Fruit fly (Drosophila melanogaster) whole organism, embryonic: ENCODE results near the gene ebi.
A peak's percentile ranks its signal among the peaks of the same experiment; 100 is the strongest.

Source experiments
- Ada2b ChIP-seq: fragments of 200-800 bp; sonication (Bioruptor generic); IDR thresholded peaks from 2 replicates; pipeline ENCODE4 v1.3.6; 2022; ENCODE audit warnings: missing biosample characterization, missing genetic modification characterization
- Antp ChIP-seq: fragments of 200-800 bp; sonication (Bioruptor generic); optimal IDR thresholded peaks from 3 replicates; lab custom pipeline; 2016; ENCODE audit warnings: missing biosample characterization, missing genetic modification characterization
- CG10462 ChIP-seq: fragments of 200-800 bp; sonication (Bioruptor generic); optimal IDR thresholded peaks from 2 replicates; lab custom pipeline; 2016; ENCODE audit warnings: missing biosample characterization, missing genetic modification characterization
- CG10959 ChIP-seq: fragments of 200-800 bp; sonication (Bioruptor generic); IDR thresholded peaks from 2 replicates; pipeline ENCODE4 v1.3.6; 2022; ENCODE audit warnings: missing biosample characterization, missing genetic modification characterization
- CG11398 ChIP-seq: fragments of 200-800 bp; sonication (Bioruptor generic); optimal IDR thresholded peaks from 2 replicates; lab custom pipeline; 2016; ENCODE audit warnings: missing biosample characterization, missing genetic modification characterization
- CG11696 ChIP-seq: fragments of 200-800 bp; sonication (Bioruptor generic); IDR thresholded peaks from 2 replicates; pipeline ENCODE4 v1.3.6; 2022; ENCODE audit warnings: missing biosample characterization, missing genetic modification characterization
- CG12299 ChIP-seq: fragments of 200-800 bp; sonication (Bioruptor generic); optimal IDR thresholded peaks from 2 replicates; lab custom pipeline; 2018; ENCODE audit warnings: missing biosample characterization, mild to moderate bottlenecking, missing genetic modification characterization
- CG12391 ChIP-seq: fragments of 200-800 bp; sonication (Bioruptor generic); optimal IDR thresholded peaks from 3 replicates; lab custom pipeline; 2018; ENCODE audit warnings: missing biosample characterization, mild to moderate bottlenecking, missing genetic modification characterization, moderate library complexity
- CG14014 ChIP-seq: fragments of 200-800 bp; sonication (Bioruptor generic); IDR thresholded peaks from 2 replicates; pipeline ENCODE4 v1.3.6; 2022; ENCODE audit warnings: missing biosample characterization, missing genetic modification characterization
- CG1529 ChIP-seq: fragments of 200-800 bp; sonication (Bioruptor generic); optimal IDR thresholded peaks from 3 replicates; lab custom pipeline; 2018; ENCODE audit warnings: missing biosample characterization, missing genetic modification characterization
- CG1603 ChIP-seq: fragments of 200-800 bp; sonication (Bioruptor generic); optimal IDR thresholded peaks from 2 replicates; lab custom pipeline; 2019; ENCODE audit warnings: missing biosample characterization, mild to moderate bottlenecking, missing genetic modification characterization, moderate library complexity
- CG18262 ChIP-seq: fragments of 200-800 bp; optimal IDR thresholded peaks from 3 replicates; lab custom pipeline; 2019; ENCODE audit warnings: missing biosample characterization, mild to moderate bottlenecking, missing genetic modification characterization, moderate library complexity
- CG2116 ChIP-seq: fragments of 200-800 bp; sonication (Bioruptor generic); optimal IDR thresholded peaks from 3 replicates; lab custom pipeline; 2018; ENCODE audit warnings: missing biosample characterization, mild to moderate bottlenecking, missing genetic modification characterization
- CG2202 ChIP-seq: fragments of 200-800 bp; sonication (Bioruptor generic); optimal IDR thresholded peaks from 2 replicates; lab custom pipeline; 2018; ENCODE audit warnings: missing biosample characterization, mild to moderate bottlenecking, missing genetic modification characterization
- CG34224 ChIP-seq: fragments of 200-800 bp; sonication (Bioruptor generic); IDR thresholded peaks from 3 replicates; pipeline ENCODE4 v1.3.6; 2022; ENCODE audit warnings: missing biosample characterization, missing genetic modification characterization; ENCODE audit not compliant: partially characterized antibody
- CG34376 ChIP-seq: fragments of 200-800 bp; sonication (Bioruptor generic); optimal IDR thresholded peaks from 2 replicates; lab custom pipeline; 2018; ENCODE audit warnings: missing biosample characterization, mild to moderate bottlenecking, missing genetic modification characterization
- CG4730 ChIP-seq: fragments of 200-800 bp; sonication (Bioruptor generic); IDR thresholded peaks from 2 replicates; pipeline ENCODE4 v1.3.6; 2022; ENCODE audit warnings: missing biosample characterization, missing genetic modification characterization
- CG6254 ChIP-seq: fragments of 200-800 bp; sonication (Bioruptor generic); optimal IDR thresholded peaks from 3 replicates; lab custom pipeline; 2017; ENCODE audit warnings: mild to moderate bottlenecking, missing biosample characterization, missing genetic modification reagents, missing genetic modification characterization
- CG7963 ChIP-seq: fragments of 200-800 bp; sonication (Bioruptor generic); IDR thresholded peaks from 3 replicates; pipeline ENCODE4 v1.3.6; 2022; ENCODE audit warnings: missing biosample characterization, missing genetic modification characterization; ENCODE audit not compliant: partially characterized antibody
- CG8290 ChIP-seq, 3 experiments: fragments of 200-800 bp; sonication (Bioruptor generic); optimal IDR thresholded peaks; 2 replicates each; lab custom pipeline; 2016 to 2019; ENCODE audit warnings: missing biosample characterization in 3 of 3, missing genetic modification characterization in 3 of 3, mild to moderate bottlenecking in 2 of 3, moderate library complexity in 1 of 3
- CG9876 ChIP-seq: fragments of 200-800 bp; sonication (Bioruptor generic); optimal IDR thresholded peaks from 2 replicates; lab custom pipeline; 2016; ENCODE audit warnings: missing biosample characterization, missing genetic modification characterization
- Dbx ChIP-seq: fragments of 200-800 bp; sonication (Bioruptor generic); IDR thresholded peaks from 3 replicates; pipeline ENCODE4 v1.3.6; 2022; ENCODE audit warnings: missing biosample characterization, missing genetic modification characterization
- Deaf1 ChIP-seq: fragments of 200-800 bp; optimal IDR thresholded peaks from 3 replicates; lab custom pipeline; 2019; ENCODE audit warnings: missing biosample characterization, mild to moderate bottlenecking, missing genetic modification characterization, moderate library complexity
- Elba2 ChIP-seq: fragments of 200-800 bp; sonication (Bioruptor generic); optimal IDR thresholded peaks from 3 replicates; lab custom pipeline; 2016; ENCODE audit warnings: missing biosample characterization, missing genetic modification characterization
- Hey ChIP-seq: fragments of 200-800 bp; sonication (Bioruptor generic); optimal IDR thresholded peaks from 3 replicates; lab custom pipeline; 2018; ENCODE audit warnings: missing biosample characterization, mild to moderate bottlenecking, missing genetic modification characterization
- Hr3 ChIP-seq: fragments of 200-800 bp; sonication (Bioruptor generic); optimal IDR thresholded peaks from 3 replicates; lab custom pipeline; 2016; ENCODE audit warnings: missing biosample characterization, missing genetic modification characterization
- Lhr ChIP-seq: fragments of 200-800 bp; sonication (Bioruptor generic); optimal IDR thresholded peaks from 3 replicates; lab custom pipeline; 2017; ENCODE audit warnings: mild to moderate bottlenecking, missing biosample characterization, missing genetic modification reagents, missing genetic modification characterization
- Pdp1 ChIP-seq, 2 experiments: fragments of 200-800 bp; sonication (Bioruptor generic); optimal IDR thresholded peaks; 3 replicates each; lab custom pipeline; 2016; ENCODE audit warnings: missing biosample characterization in 2 of 2, missing genetic modification characterization in 2 of 2, mild to moderate bottlenecking in 1 of 2, moderate library complexity in 1 of 2
- Rx ChIP-seq: fragments of 200-800 bp; sonication (Bioruptor generic); IDR thresholded peaks from 2 replicates; pipeline ENCODE4 v1.3.6; 2022; ENCODE audit warnings: missing biosample characterization, missing genetic modification characterization
- Sin3A ChIP-seq: fragments of >200 bp; optimal IDR thresholded peaks from 2 replicates; lab custom pipeline; 2018
- Stat92E ChIP-seq, 3 experiments: fragments of >200 bp in 2 of 3; fragments of 200-800 bp in 1 of 3; sonication (Bioruptor generic) in 1 of 3; optimal IDR thresholded peaks; 2 replicates each; lab custom pipeline; 2017 to 2019; ENCODE audit warnings: missing biosample characterization in 3 of 3, missing genetic modification characterization in 3 of 3, mild to moderate bottlenecking in 1 of 3, moderate library complexity in 1 of 3
- TFAM ChIP-seq: fragments of 200-800 bp; sonication (Bioruptor generic); optimal IDR thresholded peaks from 2 replicates; lab custom pipeline; 2017; ENCODE audit warnings: missing biosample characterization, missing genetic modification characterization, inconsistent platforms
- aop ChIP-seq: fragments of 200-800 bp; sonication (Bioruptor generic); IDR thresholded peaks from 2 replicates; pipeline ENCODE4 v1.3.6; 2022; ENCODE audit warnings: missing biosample characterization, missing genetic modification characterization
- ap ChIP-seq: fragments of 200-800 bp; sonication (Bioruptor generic); IDR thresholded peaks from 2 replicates; pipeline ENCODE4 v1.3.6; 2022; ENCODE audit warnings: missing biosample characterization, missing genetic modification characterization
- ato ChIP-seq: fragments of 200-800 bp; sonication (Bioruptor generic); IDR thresholded peaks from 2 replicates; pipeline ENCODE4 v1.3.6; 2022; ENCODE audit warnings: missing biosample characterization, missing genetic modification characterization; ENCODE audit not compliant: partially characterized antibody
- bsh ChIP-seq, 2 experiments: fragments of 200-800 bp; sonication (Bioruptor generic); optimal IDR thresholded peaks; 2 replicates each; lab custom pipeline; 2017 to 2018; ENCODE audit warnings: mild to moderate bottlenecking in 2 of 2, missing biosample characterization in 2 of 2, missing genetic modification characterization in 2 of 2, moderate library complexity in 1 of 2
- dmrt99B ChIP-seq: fragments of 200-800 bp; sonication (Bioruptor generic); optimal IDR thresholded peaks from 2 replicates; lab custom pipeline; 2018; ENCODE audit warnings: missing biosample characterization, mild to moderate bottlenecking, missing genetic modification characterization, moderate library complexity
- esg ChIP-seq: fragments of 200-800 bp; sonication (Bioruptor generic); conservative IDR thresholded peaks from 2 replicates; pipeline ENCODE4 v1.3.6; 2022; ENCODE audit warnings: missing biosample characterization, missing genetic modification characterization
- fu2 ChIP-seq: fragments of 200-800 bp; sonication (Bioruptor generic); optimal IDR thresholded peaks from 2 replicates; lab custom pipeline; 2016; ENCODE audit warnings: missing biosample characterization, missing genetic modification characterization
- gcm ChIP-seq: fragments of 200-800 bp; sonication (Bioruptor generic); optimal IDR thresholded peaks from 2 replicates; lab custom pipeline; 2019; ENCODE audit warnings: missing biosample characterization, mild to moderate bottlenecking, missing genetic modification characterization, moderate library complexity
- lola ChIP-seq, 3 experiments: fragments of >200 bp in 2 of 3; fragments of 200-800 bp in 1 of 3; sonication (Bioruptor generic) in 1 of 3; optimal IDR thresholded peaks; 2 replicates each; lab custom pipeline; 2017 to 2019; ENCODE audit warnings: missing biosample characterization in 3 of 3, missing genetic modification characterization in 3 of 3, mild to moderate bottlenecking in 1 of 3, moderate library complexity in 1 of 3
- pzg ChIP-seq: fragments of 200-800 bp; sonication (Bioruptor generic); optimal IDR thresholded peaks from 3 replicates; lab custom pipeline; 2018; ENCODE audit warnings: missing biosample characterization, mild to moderate bottlenecking, missing genetic modification characterization, moderate library complexity
- ro ChIP-seq: fragments of 200-800 bp; sonication (Bioruptor generic); IDR thresholded peaks from 2 replicates; pipeline ENCODE4 v1.3.6; 2022; ENCODE audit warnings: missing biosample characterization, missing genetic modification characterization
- sens ChIP-seq: fragments of 200-800 bp; sonication (Bioruptor generic); peaks from one replicate; lab custom pipeline; 2016; ENCODE audit warnings: missing biosample characterization, missing genetic modification characterization
- slou ChIP-seq: fragments of 200-800 bp; sonication (Bioruptor generic); optimal IDR thresholded peaks from 3 replicates; lab custom pipeline; 2016; ENCODE audit warnings: missing biosample characterization, missing genetic modification characterization
- toy ChIP-seq: fragments of 200-800 bp; sonication (Bioruptor generic); IDR thresholded peaks from 2 replicates; pipeline ENCODE4 v1.3.6; 2022; ENCODE audit warnings: missing biosample characterization, missing genetic modification characterization
- unc-4 ChIP-seq: fragments of 200-800 bp; sonication (Bioruptor generic); IDR thresholded peaks from 2 replicates; pipeline ENCODE4 v1.3.6; 2022; ENCODE audit warnings: missing biosample characterization, missing genetic modification characterization; ENCODE audit not compliant: partially characterized antibody
- vvl ChIP-seq: fragments of 200-800 bp; sonication (Bioruptor generic); IDR thresholded peaks from 2 replicates; pipeline ENCODE4 v1.3.6; 2022; ENCODE audit warnings: missing biosample characterization, missing genetic modification characterization
- wdn ChIP-seq: fragments of 200-800 bp; sonication (Bioruptor generic); IDR thresholded peaks from 2 replicates; pipeline ENCODE4 v1.3.6; 2022; ENCODE audit warnings: missing biosample characterization, missing genetic modification characterization
- zen ChIP-seq: fragments of 200-800 bp; sonication (Bioruptor generic); optimal IDR thresholded peaks from 3 replicates; lab custom pipeline; 2018; ENCODE audit warnings: missing biosample characterization, mild to moderate bottlenecking, missing genetic modification characterization, moderate library complexity
- zf30C ChIP-seq: fragments of 200-800 bp; sonication (Bioruptor generic); optimal IDR thresholded peaks from 3 replicates; lab custom pipeline; 2018; ENCODE audit warnings: missing biosample characterization, mild to moderate bottlenecking, missing genetic modification characterization

The ebi gene

dm6 chr2L:452872-453271 is 38.0 kb downstream of the ebi start, which contains the start of the genes crq and shv (continued):
- no peak for TF ChIP-seq CG14014 (GFP tag; lab: Robert Waterston, UW)
- no peak for TF ChIP-seq bsh (GFP tag; optimal IDR thresholded peaks at IDR 0.05; lab: Kevin White, UChicago)
- TF ChIP-seq CG12299 (tag; lab: Kevin White, UChicago) = no peak
- TF ChIP-seq slou (GFP tag; lab: Kevin White, UChicago) = no peak
- TF ChIP-seq CG12391 (tag; lab: Kevin White, UChicago) = no peak
- TF ChIP-seq Hr3 (GFP tag; lab: Kevin White, UChicago) = no peak
- TF ChIP-seq Stat92E (GFP tag; optimal IDR thresholded peaks at IDR 0.05; lab: Kevin White, UChicago) = peak in 1 of 3 experiments; percentile 46
- no peak for TF ChIP-seq Rx (GFP tag; lab: Robert Waterston, UW)
- no peak for TF ChIP-seq vvl (GFP tag; lab: Robert Waterston, UW)
- TF ChIP-seq CG10959 (GFP tag; lab: Robert Waterston, UW) = no peak
- TF ChIP-seq CG6254 (GFP tag; lab: Kevin White, UChicago) = no peak
- TF ChIP-seq aop (GFP tag; lab: Robert Waterston, UW) = no peak
- no peak for TF ChIP-seq esg (GFP tag; lab: Robert Waterston, UW)
- no peak for TF ChIP-seq Antp (GFP tag; lab: Kevin White, UChicago)
- peak; percentile 90 for TF ChIP-seq pzg (GFP tag; lab: Kevin White, UChicago)
- TF ChIP-seq ato (GFP tag; lab: Robert Waterston, UW) = 0 out of 2 replicates have a peak, but pooled peaks have one; percentile 30
- TF ChIP-seq CG2116 (GFP tag; lab: Kevin White, UChicago) = peak; percentile 42
- TF ChIP-seq wdn (GFP tag; lab: Robert Waterston, UW) = no peak
- TF ChIP-seq Elba2 = peak; percentile 63
- no peak for TF ChIP-seq ro
- no peak for TF ChIP-seq CG4730 (GFP tag; lab: Robert Waterston, UW)
- no peak for TF ChIP-seq Ada2b (GFP tag; lab: Robert Waterston, UW)
- no peak for TF ChIP-seq CG8290 (GFP tag; optimal IDR thresholded peaks at IDR 0.05; lab: Kevin White, UChicago)
- no peak for TF ChIP-seq CG8290 (tag; optimal IDR thresholded peaks at IDR 0.05; lab: Kevin White, UChicago)
- TF ChIP-seq zen (tag; lab: Kevin White, UChicago) = no peak
- TF ChIP-seq CG10462 (GFP tag; lab: Kevin White, UChicago) = no peak
- TF ChIP-seq CG11696 (GFP tag; lab: Robert Waterston, UW) = no peak
- peak; percentile 84 for TF ChIP-seq Lhr (GFP tag; lab: Kevin White, UChicago)
- TF ChIP-seq zf30C (GFP tag; lab: Kevin White, UChicago) = peak; percentile 15
- TF ChIP-seq gcm = no peak
- peak; percentile 32 for TF ChIP-seq Sin3A (lab: Kevin White, UChicago)
- TF ChIP-seq ap (GFP tag; lab: Robert Waterston, UW) = no peak
- TF ChIP-seq CG2202 (tag; lab: Kevin White, UChicago) = no peak
- no peak for TF ChIP-seq CG7963 (GFP tag; lab: Robert Waterston, UW)
- no peak for TF ChIP-seq CG34376
- no peak for TF ChIP-seq CG1529 (GFP tag; lab: Kevin White, UChicago)
- TF ChIP-seq dmrt99B (tag; lab: Kevin White, UChicago) = no peak
- no peak for TF ChIP-seq Deaf1 (tag; lab: Kevin White, UChicago)
- TF ChIP-seq Hey (tag; lab: Kevin White, UChicago) = no peak
- no peak for TF ChIP-seq CG11398 (GFP tag; lab: Kevin White, UChicago)
- TF ChIP-seq sens (GFP tag; lab: Kevin White, UChicago) = no peak
- no peak for TF ChIP-seq TFAM
- TF ChIP-seq CG9876 (GFP tag; lab: Kevin White, UChicago) = no peak
- TF ChIP-seq toy (GFP tag; lab: Robert Waterston, UW) = no peak
- no peak for TF ChIP-seq Pdp1 (GFP tag; optimal IDR thresholded peaks at IDR 0.05; lab: Kevin White, UChicago)
- TF ChIP-seq CG1603 = no peak
- no peak for TF ChIP-seq CG18262 (tag; lab: Kevin White, UChicago)
- no peak for TF ChIP-seq fu2
- TF ChIP-seq CG34224 = peak; percentile 62
- TF ChIP-seq unc-4 = peak; percentile 42; the same call in 1 of the 2 replicates
- no peak for TF ChIP-seq Dbx (GFP tag; lab: Robert Waterston, UW)
- TF ChIP-seq lola (GFP tag; optimal IDR thresholded peaks at IDR 0.05; lab: Kevin White, UChicago) = no peak
